Fruit fly (Drosophila melanogaster) whole organism, pupa: ENCODE measurements around the gene Wsck.

Experiments
- CG10348 ChIP-seq: fragments of 200-800 bp; sonication (Bioruptor generic); IDR thresholded peaks from 2 replicates; pipeline ENCODE4 v1.3.6; 2022; ENCODE audit warnings: missing biosample characterization, missing genetic modification characterization
- CG12605 ChIP-seq: fragments of 200-800 bp; sonication (Bioruptor generic); IDR thresholded peaks from 2 replicates; pipeline ENCODE4 v1.3.6; 2022; ENCODE audit warnings: missing biosample characterization, missing genetic modification characterization
- CG13204 ChIP-seq: fragments of 200-800 bp; sonication (Bioruptor generic); optimal IDR thresholded peaks from 2 replicates; lab custom pipeline; 2018; ENCODE audit warnings: missing biosample characterization, mild to moderate bottlenecking, missing genetic modification characterization, moderate library complexity
- CG14655 ChIP-seq: fragments of 200-800 bp; sonication (Bioruptor generic); optimal IDR thresholded peaks from 3 replicates; lab custom pipeline; 2017; ENCODE audit warnings: mild to moderate bottlenecking, missing biosample characterization, missing genetic modification reagents, missing genetic modification characterization
- CG15710 ChIP-seq: fragments of 200-800 bp; sonication (Bioruptor generic); optimal IDR thresholded peaks from 2 replicates; lab custom pipeline; 2018; ENCODE audit warnings: missing biosample characterization, mild to moderate bottlenecking, missing genetic modification characterization, moderate library complexity
- CG17806 ChIP-seq: fragments of 200-800 bp; sonication (Bioruptor generic); optimal IDR thresholded peaks from 2 replicates; lab custom pipeline; 2018; ENCODE audit warnings: missing biosample characterization, mild to moderate bottlenecking, missing genetic modification characterization, moderate library complexity
- CG32121 ChIP-seq: fragments of 200-800 bp; sonication (Bioruptor generic); IDR thresholded peaks from 2 replicates; pipeline ENCODE4 v1.3.6; 2022; ENCODE audit warnings: missing biosample characterization, missing genetic modification characterization
- CG34367 ChIP-seq: fragments of 200-800 bp; sonication (Bioruptor generic); optimal IDR thresholded peaks from 2 replicates; lab custom pipeline; 2018; ENCODE audit warnings: missing biosample characterization, mild to moderate bottlenecking, missing genetic modification characterization
- CG4496 ChIP-seq: fragments of 200-800 bp; sonication (Bioruptor generic); IDR thresholded peaks from 3 replicates; pipeline ENCODE4 v1.3.6; 2022; ENCODE audit warnings: missing biosample characterization, missing genetic modification characterization
- CG8159 ChIP-seq: fragments of 200-800 bp; sonication (Bioruptor generic); optimal IDR thresholded peaks from 3 replicates; lab custom pipeline; 2018; ENCODE audit warnings: missing biosample characterization, mild to moderate bottlenecking, missing genetic modification characterization, moderate library complexity
- CG8301 ChIP-seq: fragments of 200-800 bp; sonication (Bioruptor generic); optimal IDR thresholded peaks from 2 replicates; lab custom pipeline; 2018; ENCODE audit warnings: missing biosample characterization, mild to moderate bottlenecking, missing genetic modification characterization
- CG9948 ChIP-seq: fragments of 200-800 bp; sonication (Bioruptor generic); optimal IDR thresholded peaks from 2 replicates; lab custom pipeline; 2018; ENCODE audit warnings: missing biosample characterization, mild to moderate bottlenecking, missing genetic modification characterization, moderate library complexity
- D1 ChIP-seq: fragments of 200-800 bp; sonication (Bioruptor generic); optimal IDR thresholded peaks from 2 replicates; lab custom pipeline; 2018; ENCODE audit warnings: missing biosample characterization, mild to moderate bottlenecking, missing genetic modification characterization, moderate library complexity
- EcR ChIP-seq: fragments of 200-800 bp; sonication (Bioruptor generic); optimal IDR thresholded peaks from 3 replicates; lab custom pipeline; 2019; ENCODE audit warnings: missing biosample characterization, missing genetic modification characterization, mild to moderate bottlenecking, moderate library complexity, missing genetic modification reagents
- Ets98B ChIP-seq: fragments of 200-800 bp; sonication (Bioruptor generic); IDR thresholded peaks from 2 replicates; pipeline ENCODE4 v1.3.6; 2022; ENCODE audit warnings: missing biosample characterization, missing genetic modification characterization
- Pif1A ChIP-seq: fragments of 200-800 bp; sonication (Bioruptor generic); optimal IDR thresholded peaks from 3 replicates; lab custom pipeline; 2016; ENCODE audit warnings: missing biosample characterization, missing genetic modification characterization
- Pif1B ChIP-seq: fragments of 200-800 bp; sonication (Bioruptor generic); optimal IDR thresholded peaks from 3 replicates; lab custom pipeline; 2016; ENCODE audit warnings: missing biosample characterization, missing genetic modification characterization
- Snoo ChIP-seq: fragments of 200-800 bp; sonication (Bioruptor generic); optimal IDR thresholded peaks from 3 replicates; lab custom pipeline; 2017; ENCODE audit warnings: missing biosample characterization, mild to moderate bottlenecking, missing genetic modification characterization, inconsistent platforms
- fd96Ca ChIP-seq: fragments of 200-800 bp; sonication (Bioruptor generic); IDR thresholded peaks from 3 replicates; pipeline ENCODE4 v1.3.6; 2022; ENCODE audit warnings: missing biosample characterization, missing genetic modification characterization
- gl ChIP-seq: fragments of 200-800 bp; sonication (Bioruptor generic); optimal IDR thresholded peaks from 2 replicates; lab custom pipeline; 2018; ENCODE audit warnings: missing biosample characterization, mild to moderate bottlenecking, missing genetic modification characterization
- rn ChIP-seq: fragments of 200-800 bp; sonication (Bioruptor generic); IDR thresholded peaks from 2 replicates; pipeline ENCODE4 v1.3.6; 2022; ENCODE audit warnings: missing biosample characterization, missing genetic modification characterization

The Wsck gene

DNA sequence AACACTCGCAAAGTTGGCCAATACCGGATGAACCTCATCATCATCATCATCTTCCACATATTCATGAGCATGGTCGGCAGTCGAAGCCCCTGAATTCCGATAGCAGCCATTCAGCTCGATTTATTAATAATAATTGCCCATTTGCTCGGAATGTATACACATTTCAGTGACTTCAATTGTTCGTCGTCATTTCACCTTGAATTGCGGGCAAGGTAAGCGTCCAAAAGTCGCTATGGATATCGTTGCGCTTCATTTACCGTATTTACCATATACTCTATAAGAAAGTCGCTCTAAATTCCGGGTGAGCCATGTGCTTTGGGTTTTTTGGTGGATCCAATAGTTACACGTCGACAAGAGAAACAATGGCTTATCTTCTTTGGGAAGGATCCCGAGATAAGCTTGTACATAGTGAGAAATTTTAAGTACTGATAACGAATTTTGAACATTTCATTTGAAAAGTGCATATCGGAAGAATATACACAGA, 3.8 kb downstream of the Wsck start:
- no peak for TF ChIP-seq CG10348 (GFP tag; lab: Robert Waterston, UW)
- peak; percentile 17 for TF ChIP-seq CG8301
- peak; percentile 29; the same call in 1 of the 2 replicates for TF ChIP-seq CG32121 (GFP tag; lab: Robert Waterston, UW)
- peak; percentile 27 for TF ChIP-seq CG8159 (tag; lab: Kevin White, UChicago)
- TF ChIP-seq Snoo (tag; lab: Kevin White, UChicago) = no peak
- TF ChIP-seq gl = no peak
- TF ChIP-seq CG14655 (GFP tag; lab: Kevin White, UChicago) = no peak
- TF ChIP-seq Ets98B (GFP tag; lab: Robert Waterston, UW) = no peak; the same call in 1 of the 2 replicates
- no peak for TF ChIP-seq CG15710
- TF ChIP-seq CG12605 = 0 out of 2 replicates have a peak, but pooled peaks have one; percentile 26
- TF ChIP-seq D1 (tag; lab: Kevin White, UChicago) = no peak
- TF ChIP-seq CG17806 (tag; lab: Kevin White, UChicago) = peak; percentile 1
- no peak for TF ChIP-seq CG34367
- TF ChIP-seq CG4496 = peak; percentile 47; the same call in 1 of the 3 replicates
- peak; percentile 12; the same call in 1 of the 3 replicates for TF ChIP-seq fd96Ca (GFP tag; lab: Robert Waterston, UW)
- no peak for TF ChIP-seq Pif1B (GFP tag; lab: Kevin White, UChicago)
- TF ChIP-seq EcR (GFP tag; lab: Kevin White, UChicago) = peak; percentile 7
- TF ChIP-seq Pif1A = no peak
- no peak for TF ChIP-seq rn
- TF ChIP-seq CG9948 (tag; lab: Kevin White, UChicago) = no peak
- no peak for TF ChIP-seq CG13204

DNA sequence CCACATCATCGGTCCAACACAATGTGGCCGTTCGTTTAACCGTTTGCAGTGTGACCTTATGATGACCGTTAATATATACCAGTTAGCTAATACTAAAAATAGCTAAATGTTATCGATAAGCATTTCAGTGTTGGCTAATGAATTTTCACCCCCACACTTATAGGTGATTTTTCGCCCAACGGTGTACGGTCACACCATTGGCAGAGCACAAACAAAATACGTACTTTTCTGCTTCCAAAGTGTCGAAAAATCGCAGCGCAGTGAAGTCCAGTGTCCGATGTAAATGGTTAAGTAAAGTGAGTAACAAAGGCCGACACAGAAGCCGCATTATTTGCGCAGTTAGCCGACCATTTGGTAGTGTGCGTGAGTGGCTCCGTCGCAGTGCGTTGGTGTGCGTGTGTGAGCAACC, 4.4 kb downstream of the Wsck start, which contains the start of the genes Syx18 and atl:
Gene Syx18, minus strand, starts transcription at position 46 of the 409 bp plus-strand sequence.
Gene atl, plus strand, starts transcription at position 155 of the 409 bp plus-strand sequence.
- peak; percentile 47 for TF ChIP-seq EcR (GFP tag; lab: Kevin White, UChicago)
- TF ChIP-seq Ets98B (GFP tag; lab: Robert Waterston, UW) = no peak

DNA sequence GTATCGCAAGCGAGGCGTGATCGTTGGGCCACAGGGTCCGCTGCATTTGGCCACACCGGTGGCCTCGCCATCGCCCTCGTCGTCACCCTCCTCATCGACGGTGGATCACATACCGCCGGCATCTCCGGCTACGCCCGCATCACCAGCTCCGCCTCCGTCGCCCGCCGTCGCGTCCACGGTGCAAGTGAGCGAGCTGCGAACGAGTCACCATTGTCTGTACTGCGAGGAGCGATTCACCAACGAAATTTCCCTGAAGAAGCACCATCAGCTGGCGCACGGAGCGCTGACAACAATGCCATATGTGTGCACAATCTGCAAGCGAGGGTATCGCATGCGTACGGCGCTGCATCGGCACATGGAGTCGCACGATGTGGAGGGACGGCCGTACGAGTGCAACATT, 9.3 kb downstream of the Wsck start:
- TF ChIP-seq CG9948 (tag; lab: Kevin White, UChicago) (no peak), CG17806 (tag; lab: Kevin White, UChicago) (no peak), gl (no peak), Pif1B (GFP tag; lab: Kevin White, UChicago) (no peak), CG4496 (no peak), CG8159 (tag; lab: Kevin White, UChicago) (no peak), CG15710 (no peak), CG32121 (GFP tag; lab: Robert Waterston, UW) (no peak), CG34367 (no peak), CG13204 (no peak), CG8301 (no peak), CG10348 (GFP tag; lab: Robert Waterston, UW) (no peak), Ets98B (GFP tag; lab: Robert Waterston, UW) (no peak), Pif1A (no peak), fd96Ca (GFP tag; lab: Robert Waterston, UW) (no peak), CG14655 (GFP tag; lab: Kevin White, UChicago) (no peak), CG12605 (no peak), D1 (tag; lab: Kevin White, UChicago) (no peak)

DNA sequence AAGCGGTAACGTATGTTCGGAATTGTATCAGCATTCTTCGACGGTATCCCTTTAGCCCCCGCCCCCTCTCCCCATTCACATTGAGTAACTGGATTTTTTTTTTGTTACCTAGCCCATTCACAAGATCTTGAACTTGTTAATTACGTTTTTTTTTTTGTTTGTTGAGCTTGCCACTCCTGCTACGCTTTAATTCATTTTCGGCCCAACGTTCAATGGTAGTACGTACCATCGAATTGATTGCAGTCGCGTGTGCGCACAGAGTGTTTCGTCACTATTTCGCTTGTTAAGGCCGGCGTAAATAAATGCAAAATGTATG, 15.2 kb downstream of the Wsck start:
- TF ChIP-seq CG32121 (GFP tag; lab: Robert Waterston, UW) = no peak
- no peak for TF ChIP-seq CG9948 (tag; lab: Kevin White, UChicago)
- TF ChIP-seq CG13204 = no peak
- TF ChIP-seq rn = no peak
- TF ChIP-seq D1 (tag; lab: Kevin White, UChicago) = no peak
- TF ChIP-seq CG8301 = no peak
- no peak for TF ChIP-seq EcR (GFP tag; lab: Kevin White, UChicago)
- TF ChIP-seq CG34367 = no peak
- TF ChIP-seq gl = no peak
- TF ChIP-seq fd96Ca (GFP tag; lab: Robert Waterston, UW) = no peak

DNA sequence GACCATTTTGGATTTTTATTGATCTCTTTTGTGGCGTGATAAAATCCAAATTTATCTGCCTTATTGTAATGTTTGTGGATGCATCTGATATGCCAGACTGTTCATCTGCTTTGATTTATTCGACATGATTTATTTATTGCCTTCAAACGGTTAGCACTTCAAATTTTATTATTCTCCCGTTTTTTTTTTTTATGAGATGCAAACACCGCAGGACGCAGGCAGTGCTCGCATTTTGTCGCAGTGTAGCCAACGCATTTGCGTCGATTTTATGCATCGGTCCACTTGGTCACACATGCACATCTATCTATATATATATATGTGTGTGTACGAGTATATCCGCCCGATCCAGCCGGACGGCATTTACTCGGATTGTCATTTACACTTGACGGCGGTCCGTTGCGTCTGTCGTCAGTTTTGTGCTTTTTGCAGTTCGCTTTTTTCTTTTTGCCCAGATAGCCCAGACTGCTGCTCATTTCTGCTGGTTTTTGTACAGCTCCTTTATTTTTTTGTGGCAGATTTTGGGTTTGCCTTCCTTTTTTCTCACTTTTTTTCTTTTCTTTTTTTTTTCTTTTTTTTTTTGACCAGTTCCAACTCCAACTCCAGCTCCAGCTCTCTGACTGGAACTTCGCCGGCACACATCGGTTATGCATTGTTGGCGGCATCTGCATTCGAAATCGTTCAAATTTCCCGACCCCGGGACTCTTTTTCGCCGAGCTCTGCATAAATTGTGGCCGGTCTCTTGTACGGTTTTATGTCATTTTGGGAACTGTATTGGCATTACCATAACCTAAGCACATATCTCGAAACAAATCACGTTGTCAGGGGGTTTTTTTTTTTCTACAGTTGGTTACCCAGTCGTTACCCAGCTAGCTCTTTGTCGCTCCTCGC, 15.8 kb downstream of the Wsck start:
- peak; percentile 10 for TF ChIP-seq CG8301
- TF ChIP-seq CG8159 (tag; lab: Kevin White, UChicago) = peak; percentile 64
- TF ChIP-seq EcR (GFP tag; lab: Kevin White, UChicago) = peak; percentile 18
- peak; percentile 25 for TF ChIP-seq D1 (tag; lab: Kevin White, UChicago)
- peak; percentile 59; the same call in 1 of the 2 replicates for TF ChIP-seq CG32121 (GFP tag; lab: Robert Waterston, UW)
- TF ChIP-seq Pif1A = peak; percentile 91
- peak; percentile 36 for TF ChIP-seq CG34367
- peak; percentile 58 for TF ChIP-seq CG17806 (tag; lab: Kevin White, UChicago)
- peak; percentile 53 for TF ChIP-seq fd96Ca (GFP tag; lab: Robert Waterston, UW)
- TF ChIP-seq CG10348 (GFP tag; lab: Robert Waterston, UW) = no peak
- TF ChIP-seq Snoo (tag; lab: Kevin White, UChicago) = peak; percentile 84
- TF ChIP-seq Pif1B (GFP tag; lab: Kevin White, UChicago) = peak; percentile 77
- peak; percentile 60 for TF ChIP-seq CG15710
- TF ChIP-seq rn = peak; percentile 47; the same call in 1 of the 2 replicates
- TF ChIP-seq CG4496 = peak; percentile 74
- peak; percentile 71 for TF ChIP-seq gl
- TF ChIP-seq Ets98B (GFP tag; lab: Robert Waterston, UW) = peak; percentile 73
- TF ChIP-seq CG13204 = peak; percentile 83
- TF ChIP-seq CG12605 = peak; percentile 89; the same call in 1 of the 2 replicates
- peak; percentile 25 for TF ChIP-seq CG14655 (GFP tag; lab: Kevin White, UChicago)
- TF ChIP-seq CG9948 (tag; lab: Kevin White, UChicago) = peak; percentile 32
